Worm (Caenorhabditis elegans): ENCODE results near the gene cest-25.

The cest-25 gene

DNA sequence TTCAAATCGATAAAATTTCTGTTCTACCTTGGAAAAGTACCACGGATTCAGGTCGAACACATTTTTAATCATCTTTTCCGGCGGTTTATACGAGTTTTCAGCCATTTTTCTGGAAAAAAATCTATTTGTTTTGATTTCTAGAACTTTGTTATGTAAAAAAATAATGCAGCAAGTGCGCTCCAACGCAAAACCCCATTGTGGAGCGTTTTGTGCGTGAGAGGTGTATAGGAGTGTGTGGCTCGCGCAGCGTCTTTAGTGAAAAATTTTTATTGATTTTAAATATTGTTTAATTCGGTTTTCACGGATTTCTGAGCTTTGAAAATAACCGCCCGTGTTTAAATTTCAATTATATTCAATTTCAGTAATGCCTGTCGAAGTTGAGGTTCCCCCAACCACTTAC lies 46.5 kb upstream of the cest-25 start, which contains the start of gene Y71H2AM.20:
TSS of gene Y71H2AM.20 (minus strand) at position 109 of the 400 bp plus-strand sequence.
- TF ChIP-seq K11D2.4 (GFP tag; IDR thresholded peaks at IDR 0.05), result peak; percentile 91
- TF ChIP-seq B0019.2 (GFP tag; conservative IDR thresholded peaks at IDR 0.05), result peak; percentile 85
- peak; percentile 72 for TF ChIP-seq ztf-26 (tag; optimal IDR thresholded peaks at IDR 0.05)
- no peak for TF ChIP-seq ceh-58 (GFP tag; IDR thresholded peaks at IDR 0.05)
- TF ChIP-seq ZK185.1 (tag; optimal IDR thresholded peaks at IDR 0.05; ENCODE audit: poor library complexity, severe bottlenecking), result peak; percentile 93
- no peak for TF ChIP-seq zfh-2 (GFP tag; conservative IDR thresholded peaks at IDR 0.05)
- peak; percentile 71; the same call in 1 of the 2 replicates for TF ChIP-seq Y53F4B.3 (GFP tag; IDR thresholded peaks at IDR 0.05)
- TF ChIP-seq F57C9.4 (tag; optimal IDR thresholded peaks at IDR 0.05), result no peak
- peak; percentile 62 for TF ChIP-seq unc-62 (GFP tag; optimal IDR thresholded peaks at IDR 0.05)
- peak; percentile 49; the same call in 1 of the 2 replicates for TF ChIP-seq ztf-6 (GFP tag; IDR thresholded peaks at IDR 0.05)
- no peak for TF ChIP-seq hrde-1 (tag; optimal IDR thresholded peaks at IDR 0.05; ENCODE audit: borderline replicate concordance)
- TF ChIP-seq lir-1 (GFP tag; conservative IDR thresholded peaks at IDR 0.05), result peak; percentile 88
- peak; percentile 39 for TF ChIP-seq F22D6.2 (tag; optimal IDR thresholded peaks at IDR 0.05)
- peak; percentile 91 for TF ChIP-seq K12H6.12 (tag; optimal IDR thresholded peaks at IDR 0.05)
- TF ChIP-seq F33H1.4 (GFP tag; IDR thresholded peaks at IDR 0.05), result peak; percentile 85
- peak; percentile 96 for TF ChIP-seq madf-3 (GFP tag; IDR thresholded peaks at IDR 0.05)
- no peak for TF ChIP-seq F52B5.7 (tag; optimal IDR thresholded peaks at IDR 0.05)
- no peak for TF ChIP-seq F37B4.10 (GFP tag; IDR thresholded peaks at IDR 0.05)
- TF ChIP-seq pbrm-1 (GFP tag; IDR thresholded peaks at IDR 0.05), result peak; percentile 91
- peak; percentile 89 for TF ChIP-seq ceh-91 (GFP tag; IDR thresholded peaks at IDR 0.05)
- no peak for TF ChIP-seq hlh-26 (GFP tag; conservative IDR thresholded peaks at IDR 0.05)
- TF ChIP-seq ztf-3 (GFP tag; optimal IDR thresholded peaks at IDR 0.05), result peak; percentile 10
- peak; percentile 87 for TF ChIP-seq madf-10 (tag; optimal IDR thresholded peaks at IDR 0.05)
- no peak for TF ChIP-seq sdz-38 (tag; optimal IDR thresholded peaks at IDR 0.05)
- peak; percentile 84 for TF ChIP-seq rcor-1 (GFP tag; IDR thresholded peaks at IDR 0.05)
- TF ChIP-seq cebp-1 (GFP tag; IDR thresholded peaks at IDR 0.05), result peak; percentile 54; the same call in 1 of the 2 replicates
- peak; percentile 90 for TF ChIP-seq cebp-1 (tag; optimal IDR thresholded peaks at IDR 0.05)
- TF ChIP-seq tlf-1 (GFP tag; optimal IDR thresholded peaks at IDR 0.05), result peak; percentile 92
- TF ChIP-seq ztf-28 (GFP tag; IDR thresholded peaks at IDR 0.05), result peak; percentile 82; the same call in 1 of the 2 replicates
- no peak for TF ChIP-seq ets-4 (GFP tag; optimal IDR thresholded peaks at IDR 0.05)
- peak; percentile 95 for TF ChIP-seq snpc-1.3 (tag; optimal IDR thresholded peaks at IDR 0.05; ENCODE audit: insufficient read depth)
- peak; percentile 70 for TF ChIP-seq ceh-100 (GFP tag; IDR thresholded peaks at IDR 0.05)
- no peak for TF ChIP-seq gei-17 (GFP tag; optimal IDR thresholded peaks at IDR 0.05)
- TF ChIP-seq sea-2 (GFP tag; IDR thresholded peaks at IDR 0.05), result no peak
- peak; percentile 74; the same call in 1 of the 2 replicates for TF ChIP-seq let-526 (GFP tag; IDR thresholded peaks at IDR 0.05)
- peak; percentile 67 for TF ChIP-seq chd-7 (tag; optimal IDR thresholded peaks at IDR 0.05)
- TF ChIP-seq lsl-1 (GFP tag; optimal IDR thresholded peaks at IDR 0.05), result peak; percentile 92
- peak; percentile 54 for TF ChIP-seq die-1 (tag; optimal IDR thresholded peaks at IDR 0.05)
- peak; percentile 90 for TF ChIP-seq nfyb-1 (GFP tag; IDR thresholded peaks at IDR 0.05)
- no peak for TF ChIP-seq hmg-20 (GFP tag; IDR thresholded peaks at IDR 0.05)
- no peak for TF ChIP-seq repo-1 (tag; optimal IDR thresholded peaks at IDR 0.05)
- TF ChIP-seq zim-3 (tag; optimal IDR thresholded peaks at IDR 0.05), result no peak
- TF ChIP-seq ztf-25 (GFP tag; IDR thresholded peaks at IDR 0.05), result no peak
- TF ChIP-seq efl-1 (GFP tag; optimal IDR thresholded peaks at IDR 0.05), result peak; percentile 86
- TF ChIP-seq unc-130 (GFP tag; optimal IDR thresholded peaks at IDR 0.05), result peak; percentile 35
- TF ChIP-seq pha-4 (tag; optimal IDR thresholded peaks at IDR 0.05), result peak; percentile 97
- no peak for TF ChIP-seq fkh-3 (tag; optimal IDR thresholded peaks at IDR 0.05)
- TF ChIP-seq ceh-27 (GFP tag; optimal IDR thresholded peaks at IDR 0.05), result peak; percentile 93
- TF ChIP-seq nhr-27 (tag; optimal IDR thresholded peaks at IDR 0.05), result no peak
